Fruit fly (Drosophila melanogaster): ENCODE measurements around the gene bond.
A peak's percentile ranks its signal among the peaks of the same experiment; 100 is the strongest.

The bond gene

dm6 chr3R:22590668-22591275 lies 40.3 kb downstream of the bond start (continued):
- TF ChIP-seq gfzf (GFP tag; optimal IDR thresholded peaks at IDR 0.05): no peak
- TF ChIP-seq org-1 (GFP tag; optimal IDR thresholded peaks at IDR 0.05): peak; percentile 64
- TF ChIP-seq CG7357 (GFP tag; IDR thresholded peaks at IDR 0.05): no peak
- TF ChIP-seq CG12744 (GFP tag; optimal IDR thresholded peaks at IDR 0.05): no peak
- TF ChIP-seq CG9727 (GFP tag; optimal IDR thresholded peaks at IDR 0.05): peak; percentile 83
- no peak for TF ChIP-seq luna (GFP tag; optimal IDR thresholded peaks at IDR 0.05)
- TF ChIP-seq CG4854 (GFP tag; optimal IDR thresholded peaks at IDR 0.05): no peak
- TF ChIP-seq CG33213 (GFP tag; optimal IDR thresholded peaks at IDR 0.05): peak; percentile 18
- no peak for TF ChIP-seq CG8944 (GFP tag; optimal IDR thresholded peaks at IDR 0.05)
- no peak for TF ChIP-seq Gsc (GFP tag; IDR thresholded peaks at IDR 0.05)
- peak; percentile 74 for TF ChIP-seq CG33557 (GFP tag; optimal IDR thresholded peaks at IDR 0.05)
- no peak for TF ChIP-seq stwl (tag; optimal IDR thresholded peaks at IDR 0.05)
- no peak for TF ChIP-seq tup (GFP tag; optimal IDR thresholded peaks at IDR 0.05)
- peak; percentile 81 for TF ChIP-seq row (GFP tag; IDR thresholded peaks at IDR 0.05)
- peak; percentile 22; the same call in 1 of the 2 replicates for TF ChIP-seq HLH3B (GFP tag; IDR thresholded peaks at IDR 0.05)
- no peak for TF ChIP-seq Nf-YA (GFP tag; IDR thresholded peaks at IDR 0.05)
- no peak for TF ChIP-seq CG34224 (GFP tag; IDR thresholded peaks at IDR 0.05; ENCODE audit: partially characterized antibody)
- TF ChIP-seq BEAF-32 (GFP tag; optimal IDR thresholded peaks at IDR 0.05): no peak
- no peak for TF ChIP-seq CG4404 (GFP tag; IDR thresholded peaks at IDR 0.05)
- TF ChIP-seq Ets65A (GFP tag): peak; percentile 79
- TF ChIP-seq CG30020 (tag; optimal IDR thresholded peaks at IDR 0.05): peak; percentile 20
- no peak for TF ChIP-seq CG9215 (GFP tag; IDR thresholded peaks at IDR 0.05)
- no peak for TF ChIP-seq pfk (GFP tag; optimal IDR thresholded peaks at IDR 0.05)
- no peak for TF ChIP-seq CG17912 (GFP tag; optimal IDR thresholded peaks at IDR 0.05)
- TF ChIP-seq hth (optimal IDR thresholded peaks at IDR 0.05): no peak
- TF ChIP-seq Hmr (GFP tag; optimal IDR thresholded peaks at IDR 0.05): peak; percentile 20
- no peak for TF ChIP-seq CG13296 (GFP tag; optimal IDR thresholded peaks at IDR 0.05)
- peak; percentile 40; the same call in 1 of the 2 replicates for TF ChIP-seq CG4360 (GFP tag; IDR thresholded peaks at IDR 0.05)
- peak; percentile 29 for TF ChIP-seq CG10462 (GFP tag; optimal IDR thresholded peaks at IDR 0.05)
- TF ChIP-seq CG8089 (GFP tag; optimal IDR thresholded peaks at IDR 0.05): peak; percentile 25
- TF ChIP-seq CG30431 (GFP tag; optimal IDR thresholded peaks at IDR 0.05): peak; percentile 57
- peak; percentile 86 for TF ChIP-seq nmo (GFP tag; optimal IDR thresholded peaks at IDR 0.05)
- TF ChIP-seq mirr (GFP tag; optimal IDR thresholded peaks at IDR 0.05): no peak
- TF ChIP-seq Hsf (GFP tag; optimal IDR thresholded peaks at IDR 0.05): peak; percentile 45
- no peak for TF ChIP-seq CG34376 (GFP tag; optimal IDR thresholded peaks at IDR 0.05)
- no peak for TF ChIP-seq h (optimal IDR thresholded peaks at IDR 0.05)
- peak; percentile 71 for TF ChIP-seq az2 (GFP tag; optimal IDR thresholded peaks at IDR 0.05)
- peak; percentile 38 for TF ChIP-seq CG5180 (GFP tag; optimal IDR thresholded peaks at IDR 0.05)
- TF ChIP-seq Max (GFP tag; optimal IDR thresholded peaks at IDR 0.05): peak; percentile 44
- no peak for TF ChIP-seq z (GFP tag; IDR thresholded peaks at IDR 0.05)
- TF ChIP-seq CG17186 (GFP tag; optimal IDR thresholded peaks at IDR 0.05): peak; percentile 52
- peak; percentile 37; the same call in 1 of the 2 replicates for TF ChIP-seq CG10366 (GFP tag; IDR thresholded peaks at IDR 0.05)
- no peak for TF ChIP-seq Rx (GFP tag; IDR thresholded peaks at IDR 0.05)
- no peak for TF ChIP-seq inv (GFP tag; IDR thresholded peaks at IDR 0.05; ENCODE audit: partially characterized antibody)
- peak; percentile 56 for TF ChIP-seq NC2α (GFP tag; optimal IDR thresholded peaks at IDR 0.05)
- TF ChIP-seq Asciz (GFP tag; optimal IDR thresholded peaks at IDR 0.05): peak; percentile 69
- no peak for TF ChIP-seq Kr (GFP tag; optimal IDR thresholded peaks at IDR 0.05)
- TF ChIP-seq CG31365 (tag; optimal IDR thresholded peaks at IDR 0.05): no peak
- peak; percentile 63 for TF ChIP-seq CG13775 (GFP tag; optimal IDR thresholded peaks at IDR 0.05)
- peak; percentile 32 for TF ChIP-seq Bdp1 (GFP tag; optimal IDR thresholded peaks at IDR 0.05)
- TF ChIP-seq Rfx (GFP tag; IDR thresholded peaks at IDR 0.05): no peak

All from whole organism, embryonic.